Fruit fly (Drosophila melanogaster): ENCODE data around the gene CG7542.

Gene CG7542

dm6 chr3L:17587897-17588296 lies 38.3 kb downstream of the CG7542 start (continued):
- TF ChIP-seq Eip75B (GFP tag; optimal IDR thresholded peaks at IDR 0.05) = no peak
- no peak; the same call in 2 of the 3 replicates for TF ChIP-seq CG6163 (GFP tag; IDR thresholded peaks at IDR 0.05)
- no peak for TF ChIP-seq CG31627 (GFP tag; optimal IDR thresholded peaks at IDR 0.05)
- TF ChIP-seq CG10669 (GFP tag; optimal IDR thresholded peaks at IDR 0.05) = no peak
- no peak for TF ChIP-seq CG11762 (GFP tag; optimal IDR thresholded peaks at IDR 0.05; ENCODE audit: insufficient read depth)
- peak; percentile 16 for TF ChIP-seq CG6276 (GFP tag; optimal IDR thresholded peaks at IDR 0.05)
- TF ChIP-seq CG3032 (tag; optimal IDR thresholded peaks at IDR 0.05) = no peak
- TF ChIP-seq salr (GFP tag; optimal IDR thresholded peaks at IDR 0.05) = peak; percentile 3 to 77
- TF ChIP-seq Met (GFP tag; optimal IDR thresholded peaks at IDR 0.05) = no peak
- no peak for TF ChIP-seq fd59A (GFP tag; optimal IDR thresholded peaks at IDR 0.05)
- TF ChIP-seq CG4318 (GFP tag; optimal IDR thresholded peaks at IDR 0.05) = peak; percentile 45
- no peak for TF ChIP-seq CG8632 (GFP tag; optimal IDR thresholded peaks at IDR 0.05)
- TF ChIP-seq CG32006 (GFP tag; optimal IDR thresholded peaks at IDR 0.05) = peak; percentile 77
- TF ChIP-seq acj6 (GFP tag; optimal IDR thresholded peaks at IDR 0.05) = peak; percentile 41
- TF ChIP-seq CG7368 (GFP tag; optimal IDR thresholded peaks at IDR 0.05) = no peak
- no peak for TF ChIP-seq CG16779 (tag; optimal IDR thresholded peaks at IDR 0.05)
- TF ChIP-seq CG6792 (GFP tag; optimal IDR thresholded peaks at IDR 0.05) = no peak
- no peak for TF ChIP-seq fd85E (GFP tag; optimal IDR thresholded peaks at IDR 0.05)
- TF ChIP-seq CG9139 (GFP tag; optimal IDR thresholded peaks at IDR 0.05) = no peak
- no peak for TF ChIP-seq fkh (GFP tag; optimal IDR thresholded peaks at IDR 0.05)
- TF ChIP-seq esn (GFP tag; optimal IDR thresholded peaks at IDR 0.05) = no peak

dm6 chr3L:17588686-17589085 lies 39.1 kb downstream of the CG7542 start:
- TF ChIP-seq Gug (GFP tag; IDR thresholded peaks at IDR 0.05) (no peak), Hr38 (GFP tag; optimal IDR thresholded peaks at IDR 0.05) (no peak), CG8319 (GFP tag; optimal IDR thresholded peaks at IDR 0.05) (no peak), dsx (GFP tag; optimal IDR thresholded peaks at IDR 0.05; ENCODE audit: poor library complexity, severe bottlenecking) (peak; percentile 78), CG6808 (GFP tag; optimal IDR thresholded peaks at IDR 0.05) (no peak)

dm6 chr3L:17590049-17590448 lies 40.4 kb downstream of the CG7542 start:
- TF ChIP-seq acj6 (GFP tag; optimal IDR thresholded peaks at IDR 0.05) (peak; percentile 8), Smox (GFP tag; optimal IDR thresholded peaks at IDR 0.05) (no peak), CG6792 (GFP tag; optimal IDR thresholded peaks at IDR 0.05) (no peak), ss (GFP tag; optimal IDR thresholded peaks at IDR 0.05) (no peak), spab (GFP tag; optimal IDR thresholded peaks at IDR 0.05) (no peak), CG7368 (GFP tag; optimal IDR thresholded peaks at IDR 0.05) (peak; percentile 13), vri (GFP tag; optimal IDR thresholded peaks at IDR 0.05) (no peak), salr (GFP tag; optimal IDR thresholded peaks at IDR 0.05) (no peak), achi (GFP tag; optimal IDR thresholded peaks at IDR 0.05) (peak; percentile 3), CG4318 (GFP tag; optimal IDR thresholded peaks at IDR 0.05) (no peak), eg (GFP tag; IDR thresholded peaks at IDR 0.05) (no peak), CG6163 (GFP tag; IDR thresholded peaks at IDR 0.05) (no peak), Lpt (GFP tag; optimal IDR thresholded peaks at IDR 0.05) (no peak), CG16779 (tag; optimal IDR thresholded peaks at IDR 0.05) (no peak), Sox14 (GFP tag; optimal IDR thresholded peaks at IDR 0.05) (no peak), Sox15 (GFP tag; optimal IDR thresholded peaks at IDR 0.05) (no peak), CG11762 (GFP tag; optimal IDR thresholded peaks at IDR 0.05; ENCODE audit: insufficient read depth) (no peak), Met (GFP tag; optimal IDR thresholded peaks at IDR 0.05) (no peak), Eip75B (GFP tag; optimal IDR thresholded peaks at IDR 0.05) (no peak), CG8119 (GFP tag; IDR thresholded peaks at IDR 0.05) (no peak), CG9139 (GFP tag; optimal IDR thresholded peaks at IDR 0.05) (no peak), cyc (GFP tag; optimal IDR thresholded peaks at IDR 0.05) (no peak), CG6854 (GFP tag; optimal IDR thresholded peaks at IDR 0.05) (no peak), net (GFP tag; optimal IDR thresholded peaks at IDR 0.05) (peak; percentile 7), CG10669 (GFP tag; optimal IDR thresholded peaks at IDR 0.05) (peak; percentile 60), CG32006 (GFP tag; optimal IDR thresholded peaks at IDR 0.05) (peak; percentile 10), dsx (GFP tag; optimal IDR thresholded peaks at IDR 0.05; ENCODE audit: poor library complexity, severe bottlenecking) (no peak), pdm3 (GFP tag; optimal IDR thresholded peaks at IDR 0.05) (no peak), fkh (GFP tag; optimal IDR thresholded peaks at IDR 0.05) (no peak), CG1621 (tag; optimal IDR thresholded peaks at IDR 0.05) (no peak), topi (GFP tag; optimal IDR thresholded peaks at IDR 0.05) (no peak), svp (GFP tag) (no peak), Ets96B (tag; optimal IDR thresholded peaks at IDR 0.05) (peak; percentile 17), CG6276 (GFP tag; optimal IDR thresholded peaks at IDR 0.05) (no peak), fd85E (GFP tag; optimal IDR thresholded peaks at IDR 0.05) (no peak), Hr39 (GFP tag; optimal IDR thresholded peaks at IDR 0.05) (no peak), Hr4 (GFP tag; optimal IDR thresholded peaks at IDR 0.05) (no peak), CG8632 (GFP tag; optimal IDR thresholded peaks at IDR 0.05) (no peak)
